Worm (Caenorhabditis elegans) whole organism, L3 larva: ENCODE data around the gene aakg-5.
A peak's percentile ranks its signal among the peaks of the same experiment; 100 is the strongest.

Experiments used
- elt-3 ChIP-seq, 3 experiments: fragments of 150-350 bp in 1 of 3; sonication (generic microtip) in 2 of 3; optimal IDR thresholded peaks; 2 replicates in 2 of 3; 4 replicates in 1 of 3; lab custom pipeline; 2014 to 2017; ENCODE audit warnings: missing biosample characterization in 3 of 3, missing genetic modification characterization in 3 of 3
- nhr-11 ChIP-seq: fragments of 150-350 bp; optimal IDR thresholded peaks from 2 replicates; lab custom pipeline; 2014; ENCODE audit warnings: missing biosample characterization, missing genetic modification characterization
- pqm-1 ChIP-seq: fragments of 150-350 bp; optimal IDR thresholded peaks from 2 replicates; lab custom pipeline; 2017; ENCODE audit warnings: missing biosample characterization, missing genetic modification characterization, inconsistent platforms
- skn-1 ChIP-seq: fragments of 150-350 bp; optimal IDR thresholded peaks from 2 replicates; lab custom pipeline; 2014; ENCODE audit warnings: missing biosample characterization, missing genetic modification characterization
- zag-1 ChIP-seq: fragments of 150-350 bp; optimal IDR thresholded peaks from 2 replicates; lab custom pipeline; 2014; ENCODE audit warnings: missing biosample characterization, missing genetic modification characterization

ce11 chrII:9935044-9935599 lies 39.8 kb downstream of the aakg-5 start:
- TF ChIP-seq nhr-11 (no peak), zag-1 (tag; lab: Kevin White, UChicago) (no peak), elt-3 (tag; optimal IDR thresholded peaks at IDR 0.05; lab: Kevin White, UChicago) (no peak), pqm-1 (tag; lab: Kevin White, UChicago) (peak; percentile 82), skn-1 (tag; lab: Kevin White, UChicago) (no peak)
